Worm (Caenorhabditis elegans): ENCODE results near the gene ZK829.9.

The ZK829.9 gene

ce11 chrIV:11928388-11928787, 41.9 kb upstream of the ZK829.9 start (continued):
- TF ChIP-seq mxl-1 (tag; optimal IDR thresholded peaks at IDR 0.05) (no peak), F57C9.4 (tag; optimal IDR thresholded peaks at IDR 0.05) (no peak), dox-1 (GFP tag; IDR thresholded peaks at IDR 0.05) (peak; percentile 79; the same call in 1 of the 2 replicates), tbp1 (GFP tag; optimal IDR thresholded peaks at IDR 0.05) (peak; percentile 97), T07F8.4 (tag; optimal IDR thresholded peaks at IDR 0.05) (no peak), ccch-3 (GFP tag; optimal IDR thresholded peaks at IDR 0.05) (no peak), F22D6.2 (tag; optimal IDR thresholded peaks at IDR 0.05) (no peak), let-607 (tag; optimal IDR thresholded peaks at IDR 0.05) (no peak), akir-1 (GFP tag; optimal IDR thresholded peaks at IDR 0.05) (no peak), C06A6.2 (GFP tag; conservative IDR thresholded peaks at IDR 0.05) (no peak), ama-1 (optimal IDR thresholded peaks at IDR 0.05) (no peak), ama-1 (GFP tag; optimal IDR thresholded peaks at IDR 0.05) (peak in 1 of 2 experiments; percentile 8), F39B2.1 (GFP tag; IDR thresholded peaks at IDR 0.05) (no peak), fkh-3 (tag; optimal IDR thresholded peaks at IDR 0.05) (no peak), Y53F4B.3 (GFP tag; IDR thresholded peaks at IDR 0.05) (no peak), Y95B8A.8 (GFP tag; IDR thresholded peaks at IDR 0.05) (0 out of 2 replicates have a peak, but pooled peaks have one; percentile 49), hmg-1.2 (GFP tag; IDR thresholded peaks at IDR 0.05) (peak; percentile 71), ceh-79 (tag; optimal IDR thresholded peaks at IDR 0.05) (no peak), rcor-1 (GFP tag; IDR thresholded peaks at IDR 0.05) (0 out of 2 replicates have a peak, but pooled peaks have one; percentile 44), rec-8 (tag; optimal IDR thresholded peaks at IDR 0.05) (peak; percentile 40 to 52), mes-4 (tag; optimal IDR thresholded peaks at IDR 0.05) (peak; percentile 8), ztf-6 (GFP tag; IDR thresholded peaks at IDR 0.05) (0 out of 2 replicates have a peak, but pooled peaks have one; percentile 38), egrh-3 (GFP tag; IDR thresholded peaks at IDR 0.05) (peak; percentile 21; the same call in 1 of the 2 replicates), hlh-12 (tag; optimal IDR thresholded peaks at IDR 0.05) (no peak), lin-26 (GFP tag; IDR thresholded peaks at IDR 0.05) (peak; percentile 51; the same call in 1 of the 2 replicates), atf-7 (tag; optimal IDR thresholded peaks at IDR 0.05) (no peak), hsf-1 (GFP tag; IDR thresholded peaks at IDR 0.05) (no peak), snpc-3.4 (tag; optimal IDR thresholded peaks at IDR 0.05) (no peak), Y56A3A.18 (GFP tag; IDR thresholded peaks at IDR 0.05) (0 out of 2 replicates have a peak, but pooled peaks have one; percentile 68), hlh-26 (GFP tag; conservative IDR thresholded peaks at IDR 0.05) (no peak), let-526 (GFP tag; IDR thresholded peaks at IDR 0.05) (0 out of 2 replicates have a peak, but pooled peaks have one; percentile 33), nhr-120 (GFP tag; IDR thresholded peaks at IDR 0.05) (no peak), F33H1.4 (GFP tag; IDR thresholded peaks at IDR 0.05) (0 out of 2 replicates have a peak, but pooled peaks have one; percentile 36), ztf-25 (GFP tag; IDR thresholded peaks at IDR 0.05) (0 out of 2 replicates have a peak, but pooled peaks have one; percentile 34), repo-1 (tag; optimal IDR thresholded peaks at IDR 0.05) (no peak), madf-6 (GFP tag; IDR thresholded peaks at IDR 0.05) (peak; percentile 63), him-1 (tag; optimal IDR thresholded peaks at IDR 0.05) (peak; percentile 90), K11D2.4 (GFP tag; IDR thresholded peaks at IDR 0.05) (no peak), dpl-1 (GFP tag; optimal IDR thresholded peaks at IDR 0.05) (no peak), D2030.7 (GFP tag; IDR thresholded peaks at IDR 0.05) (peak; percentile 62; the same call in 1 of the 2 replicates), F55B11.4 (tag; optimal IDR thresholded peaks at IDR 0.05; ENCODE audit: borderline replicate concordance, insufficient read depth) (no peak), nhr-90 (tag; optimal IDR thresholded peaks at IDR 0.05) (peak; percentile 52), F57A8.1 (GFP tag; optimal IDR thresholded peaks at IDR 0.05) (no peak), nfya-1 (tag; optimal IDR thresholded peaks at IDR 0.05; ENCODE audit: borderline replicate concordance, insufficient read depth) (no peak), cebp-1 (GFP tag; IDR thresholded peaks at IDR 0.05) (no peak), cebp-1 (tag; optimal IDR thresholded peaks at IDR 0.05) (no peak), ztf-26 (tag; optimal IDR thresholded peaks at IDR 0.05) (peak; percentile 18), attf-5 (GFP tag; optimal IDR thresholded peaks at IDR 0.05) (peak; percentile 38), ceh-100 (GFP tag; IDR thresholded peaks at IDR 0.05) (no peak)
